Worm (Caenorhabditis elegans) whole organism, L1 larva: ENCODE data around the gene T03F7.6.

ENCODE experiments used
- aly-2 ChIP-seq: fragments of 150-350 bp; optimal IDR thresholded peaks from 2 replicates; lab custom pipeline; 2014; ENCODE audit warnings: missing biosample characterization, missing genetic modification characterization
- ceh-90 ChIP-seq: sonication (generic microtip); optimal IDR thresholded peaks from 2 replicates; lab custom pipeline; 2016; ENCODE audit warnings: missing genetic modification characterization, missing compliant biosample characterization
- ces-1 ChIP-seq: fragments of 150-350 bp; optimal IDR thresholded peaks from 2 replicates; lab custom pipeline; 2014; ENCODE audit warnings: missing biosample characterization, missing genetic modification reagents, missing genetic modification characterization
- lin-13 ChIP-seq: fragments of 150-350 bp; optimal IDR thresholded peaks from 2 replicates; lab custom pipeline; 2014; ENCODE audit warnings: missing biosample characterization, missing genetic modification reagents, missing genetic modification characterization
- lsy-2 ChIP-seq, 2 experiments: fragments of 150-350 bp; optimal IDR thresholded peaks; 2 replicates each; lab custom pipeline; 2014; ENCODE audit warnings: missing biosample characterization in 2 of 2, missing genetic modification characterization in 2 of 2
- mef-2 ChIP-seq: fragments of 150-350 bp; optimal IDR thresholded peaks from 2 replicates; lab custom pipeline; 2014; ENCODE audit warnings: missing biosample characterization, missing genetic modification characterization
- nhr-12 ChIP-seq: sonication (generic microtip); optimal IDR thresholded peaks from 2 replicates; lab custom pipeline; 2017; ENCODE audit warnings: missing biosample characterization, missing genetic modification characterization
- pag-3 ChIP-seq: sonication (generic microtip); optimal IDR thresholded peaks from 2 replicates; lab custom pipeline; 2017; ENCODE audit warnings: missing genetic modification characterization, mild to moderate bottlenecking, missing compliant biosample characterization, antibody characterized with exemption, borderline replicate concordance; ENCODE audit not compliant: insufficient read depth
- snpc-4 ChIP-seq: fragments of 150-350 bp; optimal IDR thresholded peaks from 2 replicates; lab custom pipeline; 2014; ENCODE audit warnings: missing biosample characterization, missing genetic modification characterization
- unc-30 ChIP-seq: sonication (generic microtip); optimal IDR thresholded peaks from 2 replicates; lab custom pipeline; 2017; ENCODE audit warnings: missing biosample characterization, missing genetic modification characterization
- unc-86 ChIP-seq: sonication (generic microtip); optimal IDR thresholded peaks from 2 replicates; lab custom pipeline; 2016; ENCODE audit warnings: missing genetic modification characterization, missing compliant biosample characterization

DNA sequence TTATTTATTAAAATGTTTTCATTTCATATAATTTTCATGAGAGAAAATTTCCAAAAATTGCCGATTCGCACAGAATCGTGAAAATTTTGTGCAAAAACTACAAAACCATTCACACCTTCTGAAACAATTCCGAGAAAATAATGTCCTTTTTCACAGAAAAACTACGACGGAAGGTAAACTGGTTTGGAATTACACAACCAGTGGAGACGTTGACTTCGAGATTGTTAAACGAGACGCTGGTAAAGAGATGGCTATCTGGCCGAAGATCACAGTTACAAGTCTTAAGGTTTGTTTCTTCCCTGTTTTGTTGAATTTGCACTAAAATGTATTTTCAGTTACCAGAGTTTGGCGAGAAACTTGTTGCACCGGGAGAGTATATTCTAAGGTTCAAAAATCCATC lies 18.4 kb downstream of the T03F7.6 start:
- TF ChIP-seq ces-1 (GFP tag; lab: Kevin White, UChicago): no peak
- no peak for TF ChIP-seq pag-3
- TF ChIP-seq ceh-90 (tag; lab: Kevin White, UChicago): no peak
- no peak for TF ChIP-seq snpc-4 (tag; lab: Kevin White, UChicago)
- no peak for TF ChIP-seq mef-2 (tag; lab: Kevin White, UChicago)
- no peak for TF ChIP-seq lsy-2 (tag; optimal IDR thresholded peaks at IDR 0.05; lab: Kevin White, UChicago)
- TF ChIP-seq aly-2 (tag; lab: Kevin White, UChicago): no peak
- TF ChIP-seq unc-86: no peak
- no peak for TF ChIP-seq unc-30 (tag; lab: Kevin White, UChicago)
- no peak for TF ChIP-seq nhr-12 (tag; lab: Kevin White, UChicago)
- no peak for TF ChIP-seq lin-13 (GFP tag; lab: Kevin White, UChicago)
